Worm (Caenorhabditis elegans) whole organism, L1 larva: ENCODE results near the gene T25B9.5.

ENCODE experiments used
- C04F5.9 ChIP-seq: sonication (generic microtip); optimal IDR thresholded peaks from 2 replicates; lab custom pipeline; 2016; ENCODE audit warnings: missing genetic modification characterization, missing compliant biosample characterization
- Y116A8C.19 ChIP-seq: sonication (generic microtip); optimal IDR thresholded peaks from 2 replicates; lab custom pipeline; 2016; ENCODE audit warnings: missing compliant biosample characterization, missing genetic modification characterization, borderline replicate concordance
- alr-1 ChIP-seq: fragments of 200-800 bp; sonication (Bioruptor generic); optimal IDR thresholded peaks from 2 replicates; lab custom pipeline; 2018; ENCODE audit warnings: borderline replicate concordance, mild to moderate bottlenecking, missing genetic modification characterization, missing compliant biosample characterization
- ama-1 ChIP-seq: fragments of 150-350 bp; optimal IDR thresholded peaks from 2 replicates; lab custom pipeline; 2014
- ceh-90 ChIP-seq: sonication (generic microtip); optimal IDR thresholded peaks from 2 replicates; lab custom pipeline; 2016; ENCODE audit warnings: missing genetic modification characterization, missing compliant biosample characterization
- ces-1 ChIP-seq: fragments of 150-350 bp; optimal IDR thresholded peaks from 2 replicates; lab custom pipeline; 2014; ENCODE audit warnings: missing biosample characterization, missing genetic modification reagents, missing genetic modification characterization
- efl-1 ChIP-seq, 4 experiments: fragments of 150-350 bp; optimal IDR thresholded peaks in 3 of 4; peaks in 1 of 4; 1 replicate in 1 of 4; 2 replicates in 3 of 4; lab custom pipeline; 2014; ENCODE audit warnings: missing biosample characterization in 2 of 4, missing genetic modification characterization in 2 of 4, missing genetic modification reagents in 2 of 4
- efl-3 ChIP-seq: fragments of 200-800 bp; sonication (Bioruptor generic); optimal IDR thresholded peaks from 2 replicates; lab custom pipeline; 2018; ENCODE audit warnings: mild to moderate bottlenecking, missing genetic modification characterization, missing compliant biosample characterization
- egl-13 ChIP-seq: sonication (generic microtip); optimal IDR thresholded peaks from 2 replicates; lab custom pipeline; 2016; ENCODE audit warnings: missing genotype, missing genetic modification reagents, missing genetic modification characterization, missing compliant biosample characterization
- egl-27 ChIP-seq, 2 experiments: fragments of 150-350 bp in 1 of 2; sonication (generic microtip); optimal IDR thresholded peaks; 3 replicates each; lab custom pipeline; 2017 to 2018; ENCODE audit warnings: missing biosample characterization in 2 of 2, missing genetic modification characterization in 2 of 2, missing genetic modification reagents in 2 of 2
- elt-2 ChIP-seq: sonication (generic microtip); optimal IDR thresholded peaks from 2 replicates; lab custom pipeline; 2016; ENCODE audit warnings: missing genetic modification characterization, mild to moderate bottlenecking, inconsistent platforms, missing compliant biosample characterization, missing genetic modification reagents
- fkh-10 ChIP-seq: sonication (generic microtip); optimal IDR thresholded peaks from 2 replicates; lab custom pipeline; 2017; ENCODE audit warnings: missing biosample characterization, missing genetic modification reagents, missing genetic modification characterization
- fkh-8 ChIP-seq: sonication (generic microtip); optimal IDR thresholded peaks from 2 replicates; lab custom pipeline; 2016; ENCODE audit warnings: mild to moderate bottlenecking, missing genetic modification characterization, missing compliant biosample characterization
- grh-1 ChIP-seq: fragments of 200-800 bp; sonication (Bioruptor generic); IDR thresholded peaks from 2 replicates; pipeline ENCODE4 v1.3.6; 2022; ENCODE audit warnings: missing genetic modification reagents, missing genetic modification characterization, missing compliant biosample characterization
- hpl-2 ChIP-seq: fragments of 150-350 bp; optimal IDR thresholded peaks from 2 replicates; lab custom pipeline; 2014; ENCODE audit warnings: missing biosample characterization, missing genetic modification reagents, missing genetic modification characterization
- irx-1 ChIP-seq: sonication (generic microtip); optimal IDR thresholded peaks from 2 replicates; lab custom pipeline; 2016; ENCODE audit warnings: missing genetic modification characterization, missing compliant biosample characterization
- lin-13 ChIP-seq: fragments of 150-350 bp; optimal IDR thresholded peaks from 2 replicates; lab custom pipeline; 2014; ENCODE audit warnings: missing biosample characterization, missing genetic modification reagents, missing genetic modification characterization
- lin-14 ChIP-seq: fragments of 200-800 bp; sonication (Bioruptor generic); optimal IDR thresholded peaks from 2 replicates; lab custom pipeline; 2018; ENCODE audit warnings: mild to moderate bottlenecking, missing genetic modification characterization, moderate library complexity, missing compliant biosample characterization
- lsy-2 ChIP-seq, 2 experiments: fragments of 150-350 bp; optimal IDR thresholded peaks; 2 replicates each; lab custom pipeline; 2014; ENCODE audit warnings: missing biosample characterization in 2 of 2, missing genetic modification characterization in 2 of 2
- mab-9 ChIP-seq: fragments of 200-800 bp; sonication (Bioruptor generic); IDR thresholded peaks from 2 replicates; pipeline ENCODE4 v1.3.6; 2022; ENCODE audit warnings: missing genetic modification reagents, missing genetic modification characterization, missing compliant biosample characterization
- mdl-1 ChIP-seq, 2 experiments: fragments of 150-350 bp; optimal IDR thresholded peaks; 2 replicates each; lab custom pipeline; 2014 to 2017; ENCODE audit warnings: missing biosample characterization in 2 of 2, missing genetic modification characterization in 2 of 2, inconsistent platforms in 1 of 2
- mef-2 ChIP-seq: fragments of 150-350 bp; optimal IDR thresholded peaks from 2 replicates; lab custom pipeline; 2014; ENCODE audit warnings: missing biosample characterization, missing genetic modification characterization
- nhr-12 ChIP-seq: sonication (generic microtip); optimal IDR thresholded peaks from 2 replicates; lab custom pipeline; 2017; ENCODE audit warnings: missing biosample characterization, missing genetic modification characterization
- nhr-19 ChIP-seq: fragments of 200-800 bp; sonication (Bioruptor generic); conservative IDR thresholded peaks from 2 replicates; pipeline ENCODE4 v1.3.6; 2022; ENCODE audit warnings: missing genetic modification characterization, missing compliant biosample characterization
- nhr-20 ChIP-seq: sonication (generic microtip); optimal IDR thresholded peaks from 2 replicates; lab custom pipeline; 2016; ENCODE audit warnings: mild to moderate bottlenecking, missing genetic modification characterization, missing compliant biosample characterization
- nhr-237 ChIP-seq: fragments of 150-350 bp; optimal IDR thresholded peaks from 2 replicates; lab custom pipeline; 2014; ENCODE audit warnings: missing biosample characterization, missing genetic modification characterization
- nhr-47 ChIP-seq: sonication (generic microtip); optimal IDR thresholded peaks from 2 replicates; lab custom pipeline; 2016; ENCODE audit warnings: mild to moderate bottlenecking, missing genetic modification characterization, moderate library complexity, missing compliant biosample characterization
- nhr-71 ChIP-seq: sonication (generic microtip); optimal IDR thresholded peaks from 2 replicates; lab custom pipeline; 2016; ENCODE audit warnings: mild to moderate bottlenecking, missing genetic modification characterization, moderate library complexity, missing compliant biosample characterization
- nhr-76 ChIP-seq: sonication (generic microtip); optimal IDR thresholded peaks from 2 replicates; lab custom pipeline; 2017; ENCODE audit warnings: missing biosample characterization, missing genetic modification characterization
- nhr-77 ChIP-seq: fragments of 150-350 bp; optimal IDR thresholded peaks from 2 replicates; lab custom pipeline; 2014; ENCODE audit warnings: missing biosample characterization, missing genetic modification characterization
- rnt-1 ChIP-seq: sonication (generic microtip); optimal IDR thresholded peaks from 2 replicates; lab custom pipeline; 2016; ENCODE audit warnings: mild to moderate bottlenecking, missing genetic modification characterization, moderate library complexity, missing compliant biosample characterization
- skn-1 ChIP-seq: fragments of 150-350 bp; optimal IDR thresholded peaks from 2 replicates; lab custom pipeline; 2014; ENCODE audit warnings: missing biosample characterization, missing genetic modification characterization
- snpc-4 ChIP-seq: fragments of 150-350 bp; optimal IDR thresholded peaks from 2 replicates; lab custom pipeline; 2014; ENCODE audit warnings: missing biosample characterization, missing genetic modification characterization
- snu-23 ChIP-seq: sonication (generic microtip); optimal IDR thresholded peaks from 2 replicates; lab custom pipeline; 2016; ENCODE audit warnings: missing genetic modification characterization, missing compliant biosample characterization
- sox-4 ChIP-seq: sonication (generic microtip); optimal IDR thresholded peaks from 2 replicates; lab custom pipeline; 2016; ENCODE audit warnings: missing genetic modification characterization, missing compliant biosample characterization
- sup-37 ChIP-seq: fragments of 200-800 bp; sonication (Bioruptor generic); optimal IDR thresholded peaks from 2 replicates; lab custom pipeline; 2018; ENCODE audit warnings: mild to moderate bottlenecking, missing genetic modification characterization, missing compliant biosample characterization
- swsn-7 ChIP-seq: sonication (generic microtip); optimal IDR thresholded peaks from 2 replicates; lab custom pipeline; 2016; ENCODE audit warnings: missing genetic modification characterization, missing compliant biosample characterization
- unc-30 ChIP-seq: sonication (generic microtip); optimal IDR thresholded peaks from 2 replicates; lab custom pipeline; 2017; ENCODE audit warnings: missing biosample characterization, missing genetic modification characterization
- unc-86 ChIP-seq: sonication (generic microtip); optimal IDR thresholded peaks from 2 replicates; lab custom pipeline; 2016; ENCODE audit warnings: missing genetic modification characterization, missing compliant biosample characterization
- xbp-1 ChIP-seq: sonication (generic microtip); optimal IDR thresholded peaks from 2 replicates; lab custom pipeline; 2016; ENCODE audit warnings: missing genetic modification characterization, missing compliant biosample characterization
- zag-1 ChIP-seq: fragments of 150-350 bp; optimal IDR thresholded peaks from 2 replicates; lab custom pipeline; 2014; ENCODE audit warnings: missing biosample characterization, missing genetic modification characterization
- zip-4 ChIP-seq: fragments of 200-800 bp; sonication (Bioruptor generic); optimal IDR thresholded peaks from 2 replicates; lab custom pipeline; 2018; ENCODE audit warnings: mild to moderate bottlenecking, missing genetic modification characterization, moderate library complexity, missing compliant biosample characterization
- ztf-4 ChIP-seq: fragments of 150-350 bp; optimal IDR thresholded peaks from 2 replicates; lab custom pipeline; 2014; ENCODE audit warnings: missing biosample characterization, missing genetic modification characterization

Gene T25B9.5

ce11 chrIV:10714594-10714993, 40.0 kb downstream of the T25B9.5 start (continued):
- TF ChIP-seq skn-1 (no peak), grh-1 (no peak), unc-30 (no peak), hpl-2 (no peak), ceh-90 (tag; lab: Kevin White, UChicago) (no peak), nhr-47 (tag; lab: Kevin White, UChicago) (peak; percentile 10), lin-13 (GFP tag; lab: Kevin White, UChicago) (no peak), fkh-10 (GFP tag; lab: Kevin White, UChicago) (no peak), lin-14 (GFP tag; lab: Kevin White, UChicago) (peak; percentile 75), ama-1 (lab: Kevin White, UChicago) (no peak), zag-1 (tag; lab: Kevin White, UChicago) (no peak), irx-1 (tag; lab: Kevin White, UChicago) (no peak), sox-4 (tag; lab: Kevin White, UChicago) (no peak), efl-3 (GFP tag; lab: Kevin White, UChicago) (no peak), egl-13 (tag; lab: Kevin White, UChicago) (no peak), nhr-77 (tag; lab: Kevin White, UChicago) (peak; percentile 28), unc-86 (no peak), mef-2 (no peak), nhr-71 (tag; lab: Kevin White, UChicago) (peak; percentile 45), elt-2 (tag; lab: Kevin White, UChicago) (no peak), nhr-237 (tag; lab: Kevin White, UChicago) (no peak), snpc-4 (tag; lab: Kevin White, UChicago) (no peak), ces-1 (GFP tag; lab: Kevin White, UChicago) (no peak), rnt-1 (tag; lab: Kevin White, UChicago) (no peak), mdl-1 (tag; optimal IDR thresholded peaks at IDR 0.05; lab: Kevin White, UChicago) (no peak), nhr-20 (tag; lab: Kevin White, UChicago) (peak; percentile 58), nhr-76 (tag; lab: Kevin White, UChicago) (no peak), C04F5.9 (no peak), nhr-19 (no peak), sup-37 (GFP tag; lab: Kevin White, UChicago) (no peak), fkh-8 (peak; percentile 42), swsn-7 (tag; lab: Kevin White, UChicago) (peak; percentile 23), egl-27 (tag; optimal IDR thresholded peaks at IDR 0.05; lab: Kevin White, UChicago) (no peak), snu-23 (GFP tag; lab: Kevin White, UChicago) (peak; percentile 60), zip-4 (GFP tag; lab: Kevin White, UChicago) (no peak), nhr-12 (tag; lab: Kevin White, UChicago) (no peak), xbp-1 (tag; lab: Kevin White, UChicago) (peak; percentile 20), ztf-4 (tag; lab: Kevin White, UChicago) (no peak), Y116A8C.19 (tag; lab: Kevin White, UChicago) (no peak), lsy-2 (tag; optimal IDR thresholded peaks at IDR 0.05; lab: Kevin White, UChicago) (peak; percentile 15 to 33), mab-9 (GFP tag; lab: Robert Waterston, UW) (no peak), alr-1 (tag; lab: Kevin White, UChicago) (no peak)
- TF ChIP-seq, all 84 proteins: peak for 17

ce11 chrIV:10711729-10712128, 42.9 kb downstream of the T25B9.5 start, which contains the start of gene glb-21:
glb-21 (minus strand) TSS chrIV:10711794.
- TF ChIP-seq efl-1 (optimal IDR thresholded peaks at IDR 0.05; lab: Kevin White, UChicago) (no peak), efl-1 (GFP tag; optimal IDR thresholded peaks at IDR 0.05 in 1 of 2; lab: Kevin White, UChicago) (peak in 1 of 2 experiments; percentile 75), nhr-47 (tag; lab: Kevin White, UChicago) (no peak)
